Worm (Caenorhabditis elegans) whole organism, young adult: ENCODE results near the gene W04E12.2.

Source experiments
- F52B5.7 ChIP-seq: sonication (generic microtip); optimal IDR thresholded peaks from 2 replicates; lab custom pipeline; 2016; ENCODE audit warnings: mild to moderate bottlenecking, missing genetic modification characterization, missing compliant biosample characterization
- F57C9.4 ChIP-seq: sonication (generic microtip); optimal IDR thresholded peaks from 2 replicates; lab custom pipeline; 2017; ENCODE audit warnings: mild to moderate bottlenecking, missing genetic modification characterization, missing compliant biosample characterization
- T07F8.4 ChIP-seq: sonication (generic microtip); optimal IDR thresholded peaks from 2 replicates; lab custom pipeline; 2016; ENCODE audit warnings: mild to moderate bottlenecking, missing genetic modification characterization, moderate library complexity, missing compliant biosample characterization
- Y79H2A.3 ChIP-seq: fragments of 200-800 bp; sonication (Bioruptor generic); conservative IDR thresholded peaks from 2 replicates; pipeline ENCODE4 v1.3.6; 2022; ENCODE audit warnings: missing genetic modification reagents, missing genetic modification characterization, missing compliant biosample characterization
- ZK185.1 ChIP-seq: sonication (generic microtip); optimal IDR thresholded peaks from 2 replicates; lab custom pipeline; 2016; ENCODE audit warnings: mild to moderate bottlenecking, missing genetic modification characterization, missing compliant biosample characterization; ENCODE audit not compliant: poor library complexity, severe bottlenecking
- aptf-3 ChIP-seq: fragments of 200-800 bp; sonication (Bioruptor generic); IDR thresholded peaks from 2 replicates; pipeline ENCODE4 v1.3.6; 2022; ENCODE audit warnings: missing genetic modification characterization, missing compliant biosample characterization
- bed-2 ChIP-seq: fragments of 200-800 bp; sonication (Bioruptor generic); IDR thresholded peaks from 2 replicates; pipeline ENCODE4 v1.3.6; 2022; ENCODE audit warnings: missing genetic modification reagents, missing genetic modification characterization, missing compliant biosample characterization
- ceh-79 ChIP-seq: sonication (generic microtip); optimal IDR thresholded peaks from 2 replicates; lab custom pipeline; 2017; ENCODE audit warnings: mild to moderate bottlenecking, missing genetic modification characterization, missing compliant biosample characterization
- ceh-91 ChIP-seq: fragments of 200-800 bp; sonication (Bioruptor generic); IDR thresholded peaks from 2 replicates; pipeline ENCODE4 v1.3.6; 2022; ENCODE audit warnings: missing genetic modification reagents, missing genetic modification characterization, missing compliant biosample characterization
- egrh-3 ChIP-seq: fragments of 200-800 bp; sonication (Bioruptor generic); IDR thresholded peaks from 2 replicates; pipeline ENCODE4 v1.3.6; 2022; ENCODE audit warnings: missing genetic modification reagents, missing genetic modification characterization, missing compliant biosample characterization
- lag-1 ChIP-seq: fragments of 200-800 bp; sonication (Bioruptor generic); IDR thresholded peaks from 2 replicates; pipeline ENCODE4 v1.3.6; 2022; ENCODE audit warnings: missing genetic modification reagents, missing genetic modification characterization, missing compliant biosample characterization
- mel-28 ChIP-seq: sonication (generic microtip); optimal IDR thresholded peaks from 2 replicates; lab custom pipeline; 2016; ENCODE audit warnings: borderline replicate concordance, mild to moderate bottlenecking, missing genetic modification characterization, missing compliant biosample characterization
- nfyb-1 ChIP-seq: fragments of 200-800 bp; sonication (Bioruptor generic); IDR thresholded peaks from 2 replicates; pipeline ENCODE4 v1.3.6; 2022; ENCODE audit warnings: missing genetic modification reagents, missing genetic modification characterization, missing compliant biosample characterization
- nhr-179 ChIP-seq: sonication (generic microtip); optimal IDR thresholded peaks from 2 replicates; lab custom pipeline; 2016; ENCODE audit warnings: mild to moderate bottlenecking, missing genetic modification characterization, missing compliant biosample characterization
- pbrm-1 ChIP-seq: fragments of 200-800 bp; sonication (Bioruptor generic); IDR thresholded peaks from 2 replicates; pipeline ENCODE4 v1.3.6; 2022; ENCODE audit warnings: missing genetic modification reagents, missing genetic modification characterization, missing compliant biosample characterization
- pha-4 ChIP-seq: fragments of 150-350 bp; sonication (generic microtip); optimal IDR thresholded peaks from 2 replicates; lab custom pipeline; 2014; ENCODE audit warnings: missing biosample characterization, missing genetic modification reagents, missing genetic modification characterization
- sdz-38 ChIP-seq: sonication (generic microtip); optimal IDR thresholded peaks from 2 replicates; lab custom pipeline; 2016; ENCODE audit warnings: missing genotype, missing genetic modification characterization, missing compliant biosample characterization
- sea-2 ChIP-seq: fragments of 200-800 bp; sonication (Bioruptor generic); IDR thresholded peaks from 2 replicates; pipeline ENCODE4 v1.3.6; 2022; ENCODE audit warnings: missing genetic modification characterization, missing compliant biosample characterization
- snpc-4 ChIP-seq, 5 experiments: fragments of 150-350 bp in 1 of 5; sonication (generic microtip) in 4 of 5; optimal IDR thresholded peaks; 2 replicates each; lab custom pipeline; 2014 to 2018; ENCODE audit warnings: missing genetic modification characterization in 5 of 5, missing biosample characterization in 3 of 5, antibody characterized with exemption in 2 of 5, mild to moderate bottlenecking in 2 of 5, missing compliant biosample characterization in 2 of 5, missing genotype in 2 of 5, moderate library complexity in 2 of 5, missing genetic modification reagents in 1 of 5
- ztf-28 ChIP-seq: fragments of 200-800 bp; sonication (Bioruptor generic); IDR thresholded peaks from 2 replicates; pipeline ENCODE4 v1.3.6; 2022; ENCODE audit warnings: missing genetic modification reagents, missing genetic modification characterization, missing compliant biosample characterization

Gene W04E12.2

ce11 chrV:19691271-19691886, 49.6 kb downstream of the W04E12.2 start:
- TF ChIP-seq snpc-4 (GFP tag; optimal IDR thresholded peaks at IDR 0.05; lab: Kevin White, UChicago) (no peak), snpc-4 (tag; optimal IDR thresholded peaks at IDR 0.05; lab: Kevin White, UChicago) (no peak), sdz-38 (tag; lab: Kevin White, UChicago) (no peak), mel-28 (tag; lab: Kevin White, UChicago) (no peak), bed-2 (GFP tag; lab: Robert Waterston, UW) (no peak), Y79H2A.3 (GFP tag; lab: Robert Waterston, UW) (no peak), aptf-3 (GFP tag; lab: Robert Waterston, UW) (no peak), F57C9.4 (tag; lab: Kevin White, UChicago) (no peak), pha-4 (no peak), T07F8.4 (tag; lab: Kevin White, UChicago) (no peak), egrh-3 (GFP tag; lab: Robert Waterston, UW) (no peak), ceh-91 (GFP tag; lab: Robert Waterston, UW) (no peak), ztf-28 (GFP tag; lab: Robert Waterston, UW) (no peak), nhr-179 (tag; lab: Kevin White, UChicago) (no peak), ZK185.1 (tag; lab: Kevin White, UChicago) (no peak), ceh-79 (tag; lab: Kevin White, UChicago) (no peak), lag-1 (no peak), nfyb-1 (GFP tag; lab: Robert Waterston, UW) (no peak), F52B5.7 (no peak), sea-2 (GFP tag; lab: Robert Waterston, UW) (no peak), pbrm-1 (GFP tag; lab: Robert Waterston, UW) (no peak)
